Worm (Caenorhabditis elegans): ENCODE results near the gene T26A5.6.

DNA sequence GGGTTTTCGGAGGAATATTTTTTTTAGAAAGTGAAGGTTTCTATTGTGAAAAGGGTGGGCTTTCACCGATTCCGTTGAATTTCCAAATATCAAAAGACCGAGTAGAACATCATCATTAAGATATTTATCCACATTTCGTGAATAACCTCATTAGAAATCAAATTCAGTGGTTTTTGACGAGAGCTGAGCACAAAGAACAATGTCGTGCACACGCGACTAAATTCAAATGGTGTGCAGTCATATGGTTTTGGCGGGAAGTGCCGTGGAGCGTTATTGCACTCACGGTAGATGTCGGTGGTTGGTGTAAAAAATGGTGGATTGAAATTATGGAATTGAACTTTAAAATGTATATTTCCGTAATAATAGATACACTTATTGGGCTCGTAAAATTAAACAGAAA is 2.2 kb upstream of the T26A5.6 start:
- TF ChIP-seq unc-130 (GFP tag; optimal IDR thresholded peaks at IDR 0.05) (no peak), unc-62 (GFP tag; optimal IDR thresholded peaks at IDR 0.05) (no peak), Y95B8A.8 (GFP tag; IDR thresholded peaks at IDR 0.05) (no peak), nfya-2 (GFP tag; IDR thresholded peaks at IDR 0.05) (no peak), egl-44 (GFP tag; IDR thresholded peaks at IDR 0.05) (no peak), ztf-18 (tag; optimal IDR thresholded peaks at IDR 0.05) (no peak)
